Worm (Caenorhabditis elegans): ENCODE results near the gene F53A2.3.

Gene F53A2.3

DNA sequence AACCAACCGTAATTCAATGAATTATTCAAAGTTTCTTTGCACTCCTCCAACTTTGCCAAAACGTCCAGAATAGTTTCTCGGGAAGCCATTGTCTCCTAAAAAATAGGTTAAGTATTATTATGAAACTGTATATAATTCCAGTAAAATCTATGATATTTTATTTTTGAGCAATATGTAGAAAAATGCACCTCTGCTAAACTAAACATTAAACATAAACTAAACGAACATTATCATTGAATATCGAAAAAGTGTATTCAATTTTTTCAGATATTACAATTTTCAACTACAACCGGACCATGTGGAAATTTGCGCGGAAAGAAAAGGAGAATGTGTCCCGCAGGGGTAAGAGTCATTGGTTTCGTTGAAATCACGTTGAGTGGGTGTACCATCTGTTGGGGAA, at the start of gene F53A2.3:
F53A2.3 (minus strand) TSS at position 101 of the 400 bp plus-strand sequence.
- TF ChIP-seq unc-130 (GFP tag; optimal IDR thresholded peaks at IDR 0.05) (no peak), snpc-3.4 (tag; optimal IDR thresholded peaks at IDR 0.05) (no peak), D2030.7 (GFP tag; IDR thresholded peaks at IDR 0.05) (no peak), nfya-2 (GFP tag; IDR thresholded peaks at IDR 0.05) (no peak), repo-1 (tag; optimal IDR thresholded peaks at IDR 0.05) (no peak), cebp-2 (GFP tag; IDR thresholded peaks at IDR 0.05) (no peak), B0019.2 (GFP tag; conservative IDR thresholded peaks at IDR 0.05) (no peak), ets-4 (GFP tag; optimal IDR thresholded peaks at IDR 0.05) (no peak), unc-62 (GFP tag; optimal IDR thresholded peaks at IDR 0.05) (no peak), pbrm-1 (GFP tag; IDR thresholded peaks at IDR 0.05) (no peak), F55B11.4 (tag; optimal IDR thresholded peaks at IDR 0.05; ENCODE audit: borderline replicate concordance, insufficient read depth) (no peak), somi-1 (GFP tag; optimal IDR thresholded peaks at IDR 0.05) (no peak), aptf-2 (GFP tag; conservative IDR thresholded peaks at IDR 0.05) (no peak), T07F8.4 (tag; optimal IDR thresholded peaks at IDR 0.05) (no peak), F37B4.10 (GFP tag; IDR thresholded peaks at IDR 0.05) (no peak), ceh-58 (GFP tag; IDR thresholded peaks at IDR 0.05) (no peak)

DNA sequence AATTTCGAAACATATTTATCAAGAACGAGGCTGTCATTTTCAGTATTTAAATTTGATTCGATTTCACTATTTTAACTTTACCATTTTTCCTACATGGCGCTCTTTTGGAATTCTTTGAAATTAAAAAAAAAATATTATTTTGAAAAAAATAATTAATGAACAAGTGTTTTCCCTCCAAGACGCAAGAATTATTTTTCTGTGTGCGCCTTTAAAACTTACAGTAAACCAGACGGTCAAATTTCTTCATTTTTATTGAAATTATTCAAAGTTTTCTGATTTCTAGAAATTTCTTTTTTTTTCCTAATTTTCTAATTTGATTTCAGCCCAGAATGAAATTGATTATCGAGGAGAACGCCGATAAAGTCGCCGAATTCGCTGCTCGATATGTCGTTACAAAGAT, 49.5 kb upstream of the F53A2.3 start, which contains the start of gene T03F6.3:
T03F6.3 (plus strand) TSS at position 318 of the 400 bp plus-strand sequence.
- TF ChIP-seq nhr-120 (GFP tag; IDR thresholded peaks at IDR 0.05) (no peak), F23B12.7 (tag; optimal IDR thresholded peaks at IDR 0.05; ENCODE audit: insufficient read depth) (no peak), F33H1.4 (GFP tag; IDR thresholded peaks at IDR 0.05) (peak; percentile 66), somi-1 (GFP tag; optimal IDR thresholded peaks at IDR 0.05) (no peak), akir-1 (GFP tag; optimal IDR thresholded peaks at IDR 0.05) (no peak), lsl-1 (GFP tag; optimal IDR thresholded peaks at IDR 0.05) (peak; percentile 67), xnd-1 (tag; optimal IDR thresholded peaks at IDR 0.05) (peak; percentile 26), efl-1 (GFP tag; optimal IDR thresholded peaks at IDR 0.05) (peak; percentile 34), madf-6 (GFP tag; IDR thresholded peaks at IDR 0.05) (0 out of 2 replicates have a peak, but pooled peaks have one; percentile 47), madf-8 (GFP tag; conservative IDR thresholded peaks at IDR 0.05) (0 out of 2 replicates have a peak, but pooled peaks have one; percentile 18)

ce11 chrIII:13388621-13389020, 49.0 kb upstream of the F53A2.3 start:
- peak; percentile 43 for TF ChIP-seq nhr-80 (tag; optimal IDR thresholded peaks at IDR 0.05)
- TF ChIP-seq atf-7 (tag; optimal IDR thresholded peaks at IDR 0.05), result no peak

ce11 chrIII:13385850-13386249, 46.3 kb upstream of the F53A2.3 start, which contains the start of gene T03F6.4:
T03F6.4 (plus strand) TSS chrIII:13386150.
- TF ChIP-seq nhr-90 (tag; optimal IDR thresholded peaks at IDR 0.05), result no peak
- TF ChIP-seq lsl-1 (GFP tag; optimal IDR thresholded peaks at IDR 0.05), result no peak
- no peak for TF ChIP-seq ceh-100 (GFP tag; IDR thresholded peaks at IDR 0.05)

DNA sequence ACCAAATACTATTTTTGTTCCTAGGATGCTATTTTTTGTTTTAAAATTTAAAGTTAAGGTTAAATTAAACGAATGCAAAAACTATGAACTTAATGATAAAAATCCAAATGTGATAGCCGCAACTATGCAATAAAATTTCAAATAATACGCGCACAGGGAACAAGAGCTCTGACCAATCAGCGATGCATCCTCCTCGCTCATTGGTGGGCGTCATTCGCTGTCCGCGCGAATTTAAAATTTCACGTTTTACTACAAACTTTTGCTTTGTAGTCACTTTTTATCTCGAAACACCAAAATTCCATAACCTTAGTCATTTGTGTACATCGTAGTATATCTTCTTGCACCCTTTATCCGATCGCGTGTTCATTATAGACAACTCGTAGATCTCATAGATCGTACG, 43.6 kb upstream of the F53A2.3 start:
- TF ChIP-seq let-526 (GFP tag; IDR thresholded peaks at IDR 0.05) (no peak), chd-7 (tag; optimal IDR thresholded peaks at IDR 0.05) (no peak), lsy-27 (tag; optimal IDR thresholded peaks at IDR 0.05; ENCODE audit: borderline replicate concordance, insufficient read depth) (no peak), ztf-6 (GFP tag; IDR thresholded peaks at IDR 0.05) (no peak), rec-8 (tag; optimal IDR thresholded peaks at IDR 0.05) (no peak), lag-1 (GFP tag; IDR thresholded peaks at IDR 0.05) (no peak), lin-35 (GFP tag; optimal IDR thresholded peaks at IDR 0.05) (no peak), nhr-27 (tag; optimal IDR thresholded peaks at IDR 0.05) (no peak), lin-54 (GFP tag; optimal IDR thresholded peaks at IDR 0.05) (no peak), F22D6.2 (tag; optimal IDR thresholded peaks at IDR 0.05) (no peak), aptf-2 (GFP tag; conservative IDR thresholded peaks at IDR 0.05) (no peak)

All from whole organism, young adult.